Worm (Caenorhabditis elegans) whole organism, L4/young adult: ENCODE measurements around the gene pept-2.

Experiments
- W03F9.2 ChIP-seq: fragments of 150-350 bp; optimal IDR thresholded peaks from 2 replicates; lab custom pipeline; 2014; ENCODE audit warnings: missing biosample characterization, missing genetic modification characterization
- dao-5 ChIP-seq: sonication (generic microtip); optimal IDR thresholded peaks from 2 replicates; lab custom pipeline; 2016; ENCODE audit warnings: missing genotype, missing genetic modification characterization, moderate library complexity, missing compliant biosample characterization
- him-1 ChIP-seq: sonication (generic microtip); optimal IDR thresholded peaks from 2 replicates; lab custom pipeline; 2016; ENCODE audit warnings: missing genotype, missing genetic modification reagents, missing genetic modification characterization, missing compliant biosample characterization

Gene pept-2

DNA sequence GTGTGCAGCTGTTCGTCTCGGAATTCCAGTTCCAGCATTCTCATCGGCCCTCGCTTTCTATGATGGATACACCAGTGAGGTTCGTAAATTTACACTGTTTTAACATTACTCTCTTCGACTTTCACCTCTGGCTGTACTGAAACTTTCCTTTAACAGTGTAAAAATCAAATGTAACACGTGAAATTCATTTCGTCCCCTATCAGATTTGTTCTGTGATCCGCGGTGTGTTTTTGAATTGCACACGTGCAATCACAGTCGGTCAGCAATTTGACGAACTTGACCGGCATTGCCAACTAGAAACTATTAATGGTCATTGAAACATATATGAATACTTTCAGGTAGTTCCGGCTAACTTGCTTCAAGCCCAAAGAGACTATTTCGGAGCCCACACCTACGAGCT, 13.4 kb upstream of the pept-2 start:
- TF ChIP-seq dao-5 (tag; lab: Kevin White, UChicago) (no peak), W03F9.2 (no peak), him-1 (tag; lab: Kevin White, UChicago) (no peak)

DNA sequence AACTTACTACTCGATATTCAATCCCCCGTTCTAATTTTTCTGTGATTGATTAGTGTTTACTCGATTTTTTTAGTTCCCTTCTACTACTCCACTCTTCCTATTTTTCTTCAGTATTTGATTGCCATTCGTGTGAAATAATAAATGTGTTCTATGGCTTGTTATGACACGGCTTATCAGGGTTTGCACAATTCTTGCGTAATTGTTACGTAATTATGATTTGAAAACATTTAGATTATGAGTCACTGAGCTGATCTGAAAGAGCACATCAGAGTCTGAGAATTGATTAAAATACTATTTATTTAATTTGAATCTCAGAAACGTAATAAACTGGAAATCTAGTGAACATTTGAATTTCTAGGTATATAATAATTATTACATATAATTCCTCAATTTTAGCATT, 12.9 kb upstream of the pept-2 start:
- TF ChIP-seq W03F9.2 (no peak), him-1 (tag; lab: Kevin White, UChicago) (no peak), dao-5 (tag; lab: Kevin White, UChicago) (no peak)

DNA sequence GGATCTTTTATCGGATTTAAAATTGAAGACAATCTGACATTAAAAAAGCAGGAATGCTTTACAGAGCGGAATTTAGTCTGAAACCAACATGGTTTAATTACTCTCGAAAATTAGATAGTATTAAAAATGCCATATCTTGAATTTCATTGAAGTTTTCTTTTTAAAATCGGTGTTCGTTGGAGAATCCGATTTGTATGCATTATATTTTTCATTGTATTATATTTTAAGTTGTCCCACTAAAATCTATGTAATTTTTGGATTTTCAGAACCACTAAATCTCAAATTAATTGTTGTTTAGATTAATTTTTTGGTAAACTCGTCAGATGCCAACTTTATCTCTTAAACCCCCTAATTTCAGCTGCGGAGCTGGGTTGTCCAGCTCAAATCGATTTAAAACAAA, 11.9 kb upstream of the pept-2 start:
- TF ChIP-seq W03F9.2, result no peak
- TF ChIP-seq him-1 (tag; lab: Kevin White, UChicago), result no peak
- no peak for TF ChIP-seq dao-5 (tag; lab: Kevin White, UChicago)

DNA sequence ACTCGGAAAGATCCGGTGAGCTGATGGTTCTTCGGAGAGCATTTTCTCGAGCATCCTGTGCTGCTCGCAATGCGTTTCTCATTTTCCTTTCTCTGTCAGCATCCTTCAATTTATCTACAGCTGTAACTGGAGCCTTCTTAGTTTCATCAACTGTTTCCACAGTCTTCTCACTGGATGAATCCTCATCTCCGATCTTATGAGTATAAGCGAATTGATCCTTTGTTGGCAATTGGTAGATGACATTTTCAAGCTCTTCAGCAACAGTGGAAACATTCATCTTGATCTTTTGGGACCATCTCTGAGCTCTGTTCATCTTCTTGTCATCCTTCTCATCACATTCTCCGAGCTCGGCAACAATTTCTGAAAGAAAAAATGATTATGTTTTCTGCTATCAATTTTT, 11.1 kb upstream of the pept-2 start:
- TF ChIP-seq dao-5 (tag; lab: Kevin White, UChicago), result no peak
- no peak for TF ChIP-seq him-1 (tag; lab: Kevin White, UChicago)
- TF ChIP-seq W03F9.2, result no peak

DNA sequence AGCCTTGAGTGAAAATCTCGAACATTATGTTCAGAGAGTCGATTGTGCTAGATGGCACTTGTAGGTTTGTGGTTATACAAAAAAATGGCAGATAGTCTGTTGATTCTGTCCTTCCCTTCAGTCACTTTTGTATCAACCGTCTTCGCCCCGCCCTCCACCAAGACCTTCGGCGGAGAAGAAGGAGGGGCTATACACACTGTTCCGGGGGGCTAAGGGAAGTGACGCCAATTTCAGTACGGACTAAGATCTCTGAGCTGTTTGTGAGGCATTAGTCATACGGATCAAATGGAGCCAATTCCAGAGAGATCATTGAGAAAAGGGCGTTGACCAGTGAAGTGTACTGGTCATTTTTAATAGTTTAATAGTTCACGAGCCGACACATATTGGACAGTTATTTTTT, 9.9 kb upstream of the pept-2 start, which contains the start of gene swt-3:
Gene swt-3 (minus strand): TSS at position 101 of the 400 bp plus-strand sequence.
- no peak for TF ChIP-seq W03F9.2
- no peak for TF ChIP-seq dao-5 (tag; lab: Kevin White, UChicago)
- no peak for TF ChIP-seq him-1 (tag; lab: Kevin White, UChicago)

DNA sequence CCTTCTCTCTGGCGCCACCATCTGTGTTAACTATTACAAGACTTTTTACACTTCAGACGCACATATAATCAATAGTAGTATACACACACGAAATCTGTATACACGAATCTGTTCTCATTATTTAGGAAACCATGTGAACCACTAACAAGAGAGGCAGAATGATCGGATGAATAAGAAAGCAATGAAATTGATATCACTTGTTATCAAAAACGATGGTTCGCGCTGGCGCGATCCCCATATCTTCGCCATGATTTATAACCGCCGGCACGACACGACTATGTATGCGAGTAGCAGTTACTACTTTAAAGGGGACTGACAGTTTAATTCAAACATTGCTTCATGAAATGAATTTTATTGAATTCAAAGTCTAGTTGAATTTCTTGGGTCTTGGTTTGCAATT, 9.1 kb upstream of the pept-2 start:
- no peak for TF ChIP-seq dao-5 (tag; lab: Kevin White, UChicago)
- no peak for TF ChIP-seq him-1 (tag; lab: Kevin White, UChicago)
- no peak for TF ChIP-seq W03F9.2

DNA sequence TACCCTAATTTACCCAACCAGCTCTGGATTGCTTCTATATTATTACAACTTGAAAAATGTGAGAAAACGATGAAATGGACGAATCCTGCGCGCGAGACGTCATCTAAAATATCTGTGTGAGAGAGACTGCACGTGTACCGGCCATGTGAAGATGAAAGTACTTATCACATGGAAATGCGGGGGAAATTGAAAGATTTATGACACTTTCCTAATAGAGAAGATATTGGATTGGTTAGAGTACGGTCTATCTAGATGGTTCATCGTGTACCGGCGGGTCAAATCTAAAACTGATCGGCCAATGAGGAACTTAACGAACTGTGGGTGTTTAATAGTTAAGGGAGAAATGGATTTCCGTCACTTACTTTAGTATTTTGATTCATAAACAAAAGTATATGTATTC, 8.4 kb upstream of the pept-2 start:
- TF ChIP-seq dao-5 (tag; lab: Kevin White, UChicago), result no peak
- TF ChIP-seq W03F9.2, result no peak
- TF ChIP-seq him-1 (tag; lab: Kevin White, UChicago), result no peak

DNA sequence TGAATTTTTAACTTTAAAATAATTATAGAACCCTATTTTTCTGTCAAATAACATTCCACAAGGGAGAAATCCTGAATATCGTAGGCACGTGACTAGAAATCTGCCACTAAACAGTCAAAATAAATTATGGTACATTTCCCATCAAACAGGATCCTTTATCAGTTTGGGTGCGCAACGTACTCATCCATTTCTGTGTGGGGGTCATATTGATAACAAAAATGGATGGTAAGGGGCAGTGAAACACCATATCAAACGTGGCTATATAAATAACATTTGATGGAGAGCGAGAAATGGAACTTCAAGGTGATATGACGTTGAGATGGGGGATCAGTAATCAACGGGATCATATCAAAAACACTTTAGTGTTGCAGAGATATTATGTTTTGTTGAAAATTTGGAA, 6.4 kb upstream of the pept-2 start:
- TF ChIP-seq him-1 (tag; lab: Kevin White, UChicago) (no peak), W03F9.2 (no peak), dao-5 (tag; lab: Kevin White, UChicago) (no peak)

DNA sequence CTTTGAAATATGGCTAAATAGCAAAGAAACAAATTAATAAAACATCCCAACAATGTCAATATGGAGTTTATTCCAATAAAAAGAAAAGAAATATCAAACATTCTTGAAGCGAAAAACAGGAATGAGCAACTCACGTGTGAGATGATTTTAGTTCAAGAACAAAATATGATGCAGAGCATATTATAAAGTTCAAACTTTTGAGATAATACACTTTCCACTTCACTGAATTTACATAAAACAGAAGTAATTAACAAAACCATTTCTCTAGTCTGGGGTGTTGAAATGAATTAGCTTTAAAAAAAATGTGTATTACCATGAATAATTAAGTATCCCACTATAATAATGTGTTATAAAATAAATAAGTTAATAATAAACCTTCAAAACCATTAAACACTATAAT, 3.7 kb upstream of the pept-2 start, which contains the start of gene srd-7:
Gene srd-7 (minus strand): TSS at position 101 of the 400 bp plus-strand sequence.
- TF ChIP-seq W03F9.2 (no peak), dao-5 (tag; lab: Kevin White, UChicago) (no peak), him-1 (tag; lab: Kevin White, UChicago) (no peak)

DNA sequence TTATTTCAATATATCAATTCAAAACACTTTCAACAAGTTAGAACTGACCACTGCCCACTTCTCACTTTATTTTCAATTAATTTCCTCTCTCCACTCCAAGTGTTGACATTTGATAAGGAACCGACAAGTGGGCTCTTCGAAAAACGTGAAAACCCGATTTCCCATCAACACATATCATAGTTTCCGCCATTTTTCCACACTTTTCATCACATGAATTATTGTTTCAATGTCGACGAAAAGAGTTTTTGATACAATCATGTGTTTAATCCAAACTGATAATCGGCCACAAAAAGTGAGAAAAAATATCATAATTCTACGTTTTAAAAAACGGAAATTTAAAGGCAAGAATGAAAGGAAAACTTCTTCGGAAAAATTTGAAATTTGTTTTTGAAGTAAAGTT, 5.2 kb downstream of the pept-2 start:
- no peak for TF ChIP-seq W03F9.2
- TF ChIP-seq him-1 (tag; lab: Kevin White, UChicago), result no peak
- no peak for TF ChIP-seq dao-5 (tag; lab: Kevin White, UChicago)

DNA sequence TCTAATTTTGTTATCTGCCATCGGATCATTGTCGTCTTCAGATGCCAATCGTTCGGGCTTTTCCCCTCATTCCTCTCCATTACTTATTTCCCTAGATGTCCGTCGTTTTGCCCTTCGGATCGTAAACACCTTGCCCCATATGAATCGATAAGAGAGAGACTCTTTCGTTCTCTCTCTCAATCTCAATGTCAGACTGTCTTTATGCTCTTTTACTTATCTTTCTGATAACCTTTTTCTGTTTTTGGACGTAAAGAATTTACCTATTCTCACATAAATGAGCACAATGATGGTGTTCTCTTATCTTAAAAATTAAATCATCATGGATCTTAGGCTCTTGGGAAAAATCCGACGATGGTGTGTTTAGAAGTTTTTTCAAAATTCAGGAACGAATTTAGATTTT, 6.3 kb downstream of the pept-2 start:
- TF ChIP-seq W03F9.2, result no peak
- no peak for TF ChIP-seq dao-5 (tag; lab: Kevin White, UChicago)
- TF ChIP-seq him-1 (tag; lab: Kevin White, UChicago), result no peak

DNA sequence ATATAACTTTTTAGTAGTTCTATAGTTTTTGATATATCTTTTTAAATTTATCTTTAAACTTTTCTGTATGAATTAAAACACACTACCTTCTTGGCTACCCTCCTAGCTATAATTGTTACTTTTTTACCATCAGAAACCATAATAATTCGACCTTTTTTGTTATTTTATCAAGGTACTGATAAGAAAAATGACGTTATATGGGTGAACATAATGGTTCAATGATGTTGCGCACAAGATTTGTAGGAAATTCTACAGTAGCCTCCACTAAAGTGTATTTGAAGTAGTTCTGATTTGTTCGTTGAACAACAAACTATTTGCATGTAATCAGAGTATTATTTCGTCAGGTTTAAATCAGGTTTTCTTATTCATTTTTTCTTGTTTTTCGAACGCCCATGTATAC, 8.2 kb downstream of the pept-2 start:
- TF ChIP-seq W03F9.2, result no peak
- no peak for TF ChIP-seq him-1 (tag; lab: Kevin White, UChicago)
- no peak for TF ChIP-seq dao-5 (tag; lab: Kevin White, UChicago)

DNA sequence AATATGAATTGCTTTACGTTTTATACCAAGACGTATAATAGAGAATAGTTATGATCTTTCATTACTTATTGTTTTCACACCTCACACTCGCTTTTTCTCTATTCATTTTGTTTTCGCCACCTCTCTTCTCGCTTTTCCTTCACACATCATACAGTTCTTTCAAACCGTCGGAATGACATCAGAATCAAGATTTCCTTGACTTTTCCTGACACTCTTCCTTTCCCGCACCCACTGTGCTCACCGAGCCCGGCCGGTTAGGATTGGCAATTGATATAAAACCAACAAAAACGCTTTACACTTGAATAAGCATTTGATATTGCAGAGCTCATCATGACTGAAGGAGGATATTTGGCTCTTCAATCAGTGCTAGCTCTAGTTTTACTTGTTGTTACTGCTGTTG, 8.9 kb downstream of the pept-2 start, which contains the start of gene zipt-2.1:
Gene zipt-2.1 (plus strand): TSS at position 301 of the 400 bp plus-strand sequence.
- TF ChIP-seq dao-5 (tag; lab: Kevin White, UChicago) (no peak), W03F9.2 (no peak), him-1 (tag; lab: Kevin White, UChicago) (no peak)

DNA sequence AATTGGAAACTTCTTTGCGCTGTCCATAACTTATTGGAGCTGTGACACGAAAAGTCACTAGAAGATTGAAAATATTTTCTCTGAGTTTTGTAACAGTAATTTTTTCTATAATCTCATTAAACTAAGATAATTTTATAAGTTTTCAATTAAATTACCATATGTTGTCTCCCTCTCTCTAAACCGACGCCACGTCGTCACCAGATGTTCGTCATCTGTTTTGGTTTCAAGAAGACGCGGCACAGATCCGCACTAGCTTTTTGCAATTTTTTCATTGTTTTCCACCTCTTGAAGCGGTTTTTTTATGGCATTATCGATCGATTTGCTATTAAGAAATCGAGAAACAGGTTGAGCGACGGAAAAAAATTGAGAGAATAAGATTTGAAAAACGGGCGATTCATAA, 13.5 kb downstream of the pept-2 start:
- no peak for TF ChIP-seq W03F9.2
- no peak for TF ChIP-seq him-1 (tag; lab: Kevin White, UChicago)

DNA sequence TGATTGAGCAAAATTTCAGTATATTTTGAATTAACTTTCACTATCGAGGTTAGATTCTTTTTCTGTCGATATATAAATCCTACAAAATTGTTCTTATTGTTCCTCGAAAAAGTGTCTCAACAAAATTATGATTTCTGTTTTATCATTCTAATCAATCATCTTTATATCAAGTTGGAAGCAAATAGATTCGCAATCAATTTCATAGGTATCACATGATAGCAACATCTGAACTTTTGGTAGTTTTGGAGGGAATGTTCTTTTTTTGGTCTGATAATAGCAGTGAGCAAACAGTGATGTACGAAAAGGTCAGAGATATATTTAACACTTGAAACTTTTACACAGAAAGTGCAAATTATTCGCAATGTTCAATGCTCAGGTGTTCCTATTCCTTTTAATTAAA, 20.4 kb downstream of the pept-2 start:
- TF ChIP-seq him-1 (tag; lab: Kevin White, UChicago), result no peak
- TF ChIP-seq dao-5 (tag; lab: Kevin White, UChicago), result no peak
- TF ChIP-seq W03F9.2, result no peak
